Worm (Caenorhabditis elegans): ENCODE measurements around the gene imph-1.

imph-1 gene

ce11 chrIII:4519410-4519809 is 34.0 kb upstream of the imph-1 start:
- TF ChIP-seq elt-3 (tag; optimal IDR thresholded peaks at IDR 0.05): no peak
- no peak for TF ChIP-seq daf-12 (tag; optimal IDR thresholded peaks at IDR 0.05)
- no peak for TF ChIP-seq nhr-237 (tag; optimal IDR thresholded peaks at IDR 0.05)
- TF ChIP-seq unc-39 (tag; optimal IDR thresholded peaks at IDR 0.05): no peak
- TF ChIP-seq snpc-4 (tag; optimal IDR thresholded peaks at IDR 0.05): no peak
- TF ChIP-seq ceh-16 (tag; optimal IDR thresholded peaks at IDR 0.05): no peak
- no peak for TF ChIP-seq ZK546.5 (tag; optimal IDR thresholded peaks at IDR 0.05)
- no peak for TF ChIP-seq nhr-43 (tag; optimal IDR thresholded peaks at IDR 0.05; ENCODE audit: poor library complexity, severe bottlenecking)
- no peak for TF ChIP-seq sea-2 (GFP tag; optimal IDR thresholded peaks at IDR 0.05)
- TF ChIP-seq pqm-1 (tag; optimal IDR thresholded peaks at IDR 0.05): no peak
- TF ChIP-seq R02D3.7 (tag; optimal IDR thresholded peaks at IDR 0.05): no peak
- TF ChIP-seq fos-1 (tag; optimal IDR thresholded peaks at IDR 0.05): no peak
- TF ChIP-seq skn-1 (tag; optimal IDR thresholded peaks at IDR 0.05): no peak
- no peak for TF ChIP-seq unc-62 (GFP tag; optimal IDR thresholded peaks at IDR 0.05)
- no peak for TF ChIP-seq nhr-12 (tag; optimal IDR thresholded peaks at IDR 0.05)
- no peak for TF ChIP-seq elt-2 (tag; optimal IDR thresholded peaks at IDR 0.05)
- TF ChIP-seq egl-5 (tag; optimal IDR thresholded peaks at IDR 0.05): no peak

ce11 chrIII:4520057-4520456 is 33.4 kb upstream of the imph-1 start, which contains the start of gene cdh-4:
TSS of gene cdh-4 (plus strand) at chrIII:4520357.
- TF ChIP-seq nhr-76 (tag; optimal IDR thresholded peaks at IDR 0.05): no peak
- no peak for TF ChIP-seq zag-1 (tag; optimal IDR thresholded peaks at IDR 0.05)
- no peak for TF ChIP-seq lin-15B (tag; optimal IDR thresholded peaks at IDR 0.05)

- TF ChIP-seq fkh-2 (tag; optimal IDR thresholded peaks at IDR 0.05): no peak
- no peak for TF ChIP-seq ama-1 (optimal IDR thresholded peaks at IDR 0.05)
- no peak for TF ChIP-seq nhr-43 (tag; optimal IDR thresholded peaks at IDR 0.05; ENCODE audit: poor library complexity, severe bottlenecking)
- TF ChIP-seq lin-39 (tag; optimal IDR thresholded peaks at IDR 0.05): no peak
- no peak for TF ChIP-seq sea-2 (GFP tag; optimal IDR thresholded peaks at IDR 0.05)
- TF ChIP-seq nhr-77 (tag; optimal IDR thresholded peaks at IDR 0.05): no peak
- TF ChIP-seq nhr-25 (tag; optimal IDR thresholded peaks at IDR 0.05): no peak
- no peak for TF ChIP-seq mml-1 (tag; optimal IDR thresholded peaks at IDR 0.05)
- TF ChIP-seq eor-1 (tag; optimal IDR thresholded peaks at IDR 0.05): no peak
- TF ChIP-seq fkh-10 (GFP tag; optimal IDR thresholded peaks at IDR 0.05): no peak
- TF ChIP-seq elt-3 (tag; optimal IDR thresholded peaks at IDR 0.05): no peak
- TF ChIP-seq nhr-28 (tag; optimal IDR thresholded peaks at IDR 0.05): no peak
- TF ChIP-seq nhr-67 (tag; optimal IDR thresholded peaks at IDR 0.05): no peak
- TF ChIP-seq ceh-16 (tag; optimal IDR thresholded peaks at IDR 0.05): no peak
These were observed 30.0 kb upstream of the imph-1 start for ce11 chrIII:4523411-4523810.

ce11 chrIII:4524071-4524470 is 29.3 kb upstream of the imph-1 start:
- TF ChIP-seq nhr-12 (tag; optimal IDR thresholded peaks at IDR 0.05) (no peak), nhr-28 (tag; optimal IDR thresholded peaks at IDR 0.05) (no peak), nhr-11 (tag; optimal IDR thresholded peaks at IDR 0.05) (no peak)

ce11 chrIII:4525998-4526397 is 27.4 kb upstream of the imph-1 start:
- no peak for TF ChIP-seq nhr-43 (tag; optimal IDR thresholded peaks at IDR 0.05; ENCODE audit: poor library complexity, severe bottlenecking)
- TF ChIP-seq lin-15B (tag; optimal IDR thresholded peaks at IDR 0.05): no peak
- no peak for TF ChIP-seq fos-1 (tag; optimal IDR thresholded peaks at IDR 0.05)
- no peak for TF ChIP-seq elt-1 (tag; optimal IDR thresholded peaks at IDR 0.05)
- TF ChIP-seq lin-39 (tag; optimal IDR thresholded peaks at IDR 0.05): no peak
- no peak for TF ChIP-seq nhr-11 (tag; optimal IDR thresholded peaks at IDR 0.05)
- no peak for TF ChIP-seq pha-4 (tag; optimal IDR thresholded peaks at IDR 0.05)
- no peak for TF ChIP-seq skn-1 (tag; optimal IDR thresholded peaks at IDR 0.05)
- no peak for TF ChIP-seq nhr-25 (tag; optimal IDR thresholded peaks at IDR 0.05)
- no peak for TF ChIP-seq mdl-1 (tag; optimal IDR thresholded peaks at IDR 0.05)
- TF ChIP-seq nhr-77 (tag; optimal IDR thresholded peaks at IDR 0.05): no peak
- TF ChIP-seq ceh-9 (tag; optimal IDR thresholded peaks at IDR 0.05): no peak
- no peak for TF ChIP-seq egl-27 (tag; optimal IDR thresholded peaks at IDR 0.05)
- TF ChIP-seq hmg-11 (tag; optimal IDR thresholded peaks at IDR 0.05): no peak

All from whole organism, L3 larva.